Worm (Caenorhabditis elegans): ENCODE measurements around the gene ztf-1.

- no peak for TF ChIP-seq unc-120 (tag; optimal IDR thresholded peaks at IDR 0.05; ENCODE audit: poor library complexity, severe bottlenecking)
- no peak for TF ChIP-seq ces-1 (GFP tag; optimal IDR thresholded peaks at IDR 0.05)
- no peak for TF ChIP-seq nhr-12 (tag; optimal IDR thresholded peaks at IDR 0.05)
- no peak for TF ChIP-seq snpc-4 (tag; optimal IDR thresholded peaks at IDR 0.05)
- no peak for TF ChIP-seq nhr-237 (tag; optimal IDR thresholded peaks at IDR 0.05)
- no peak for TF ChIP-seq unc-62 (GFP tag; optimal IDR thresholded peaks at IDR 0.05)
- no peak for TF ChIP-seq lsy-2 (tag; optimal IDR thresholded peaks at IDR 0.05)
- TF ChIP-seq unc-39 (tag; optimal IDR thresholded peaks at IDR 0.05) = no peak
- TF ChIP-seq ztf-11 (tag; optimal IDR thresholded peaks at IDR 0.05) = no peak
Observed at ce11 chrIII:8784500-8784899, 7.7 kb downstream of the ztf-1 start.

Measured in whole organism, mixed stage, embryonic.